Worm (Caenorhabditis elegans): ENCODE data around the gene F38E9.4.

Gene F38E9.4

DNA sequence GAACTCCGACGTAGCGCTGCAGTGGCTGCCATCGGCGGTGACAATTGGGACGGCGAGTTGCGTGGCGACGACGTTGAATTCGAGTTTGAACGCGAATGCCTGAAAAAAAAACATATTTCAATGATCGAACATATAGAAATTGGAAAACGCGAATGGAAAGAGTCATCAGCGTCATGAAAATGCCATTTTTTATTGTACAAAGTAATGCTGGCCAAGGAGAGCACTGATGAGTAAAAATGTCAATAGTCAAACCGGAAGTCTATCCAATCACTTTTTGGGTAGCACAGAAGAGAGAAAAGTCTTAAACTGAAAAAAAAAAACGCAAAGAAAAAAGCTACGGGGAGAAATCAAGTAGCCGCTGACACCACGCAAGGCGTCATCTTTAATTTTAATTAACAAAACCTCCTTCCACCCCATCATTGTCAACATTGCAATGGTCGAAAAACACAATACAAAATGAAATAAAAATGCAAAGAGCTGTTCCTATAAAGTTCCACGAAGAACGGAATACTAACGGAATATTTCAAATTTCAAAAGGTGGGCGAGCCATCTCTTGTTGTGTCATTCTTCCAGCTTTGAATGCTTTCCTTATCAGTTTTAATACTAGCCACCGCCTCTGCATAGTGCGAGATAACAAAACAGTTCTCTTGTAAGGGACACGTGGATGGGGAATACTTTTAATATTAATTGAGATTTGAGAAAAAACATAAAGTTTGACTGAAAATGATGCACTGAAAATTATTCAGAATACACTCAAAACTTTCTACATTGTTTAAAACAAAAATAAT is 38.3 kb upstream of the F38E9.4 start:
- TF ChIP-seq tbx-11 (GFP tag; IDR thresholded peaks at IDR 0.05) = no peak
- TF ChIP-seq pes-1 (GFP tag; IDR thresholded peaks at IDR 0.05) = no peak
- no peak for TF ChIP-seq F13C5.2 (tag; optimal IDR thresholded peaks at IDR 0.05)
- TF ChIP-seq ceh-13 (GFP tag; optimal IDR thresholded peaks at IDR 0.05) = no peak
- no peak for TF ChIP-seq ama-1 (optimal IDR thresholded peaks at IDR 0.05)
- TF ChIP-seq hmg-4 (GFP tag; optimal IDR thresholded peaks at IDR 0.05) = no peak
- TF ChIP-seq sea-1 (GFP tag; conservative IDR thresholded peaks at IDR 0.05) = no peak
- TF ChIP-seq scrt-1 (GFP tag; IDR thresholded peaks at IDR 0.05) = no peak
- TF ChIP-seq aly-1 (tag; optimal IDR thresholded peaks at IDR 0.05) = no peak
- no peak for TF ChIP-seq hnd-1 (tag; optimal IDR thresholded peaks at IDR 0.05)
- no peak for TF ChIP-seq tra-4 (tag; optimal IDR thresholded peaks at IDR 0.05)
- TF ChIP-seq flt-1 (GFP tag; IDR thresholded peaks at IDR 0.05) = no peak
- TF ChIP-seq ceh-36 (tag; optimal IDR thresholded peaks at IDR 0.05) = no peak
- TF ChIP-seq ets-7 (tag; optimal IDR thresholded peaks at IDR 0.05) = no peak
- no peak for TF ChIP-seq B0310.2 (tag; optimal IDR thresholded peaks at IDR 0.05)
- TF ChIP-seq hmbx-1 (tag; optimal IDR thresholded peaks at IDR 0.05) = no peak
- no peak for TF ChIP-seq tbx-37 (GFP tag; conservative IDR thresholded peaks at IDR 0.05)

DNA sequence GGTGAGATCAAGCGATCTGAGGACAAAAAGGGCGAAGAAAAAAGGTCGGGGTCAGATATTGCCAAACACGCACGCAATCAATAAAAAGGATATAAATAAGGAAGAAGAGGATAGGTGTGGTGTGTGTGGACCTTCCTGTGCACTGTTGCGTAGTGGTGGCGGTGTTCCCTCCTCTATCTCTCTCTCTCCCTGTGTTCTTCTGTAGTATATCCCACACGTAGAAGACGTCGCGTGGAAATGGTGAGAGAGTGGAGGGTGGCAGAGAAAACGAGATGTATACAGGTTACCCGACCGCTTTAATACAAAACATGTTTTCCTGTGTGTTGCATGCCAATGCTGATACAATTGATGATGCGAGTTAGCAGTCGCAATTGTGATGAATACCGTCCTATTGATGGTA is 37.2 kb upstream of the F38E9.4 start:
- TF ChIP-seq scrt-1 (GFP tag; IDR thresholded peaks at IDR 0.05) = no peak
- no peak for TF ChIP-seq ets-7 (tag; optimal IDR thresholded peaks at IDR 0.05)
- no peak for TF ChIP-seq tbx-37 (GFP tag; conservative IDR thresholded peaks at IDR 0.05)
- no peak for TF ChIP-seq ceh-36 (tag; optimal IDR thresholded peaks at IDR 0.05)
- peak; percentile 63 for TF ChIP-seq hmg-4 (GFP tag; optimal IDR thresholded peaks at IDR 0.05)

DNA sequence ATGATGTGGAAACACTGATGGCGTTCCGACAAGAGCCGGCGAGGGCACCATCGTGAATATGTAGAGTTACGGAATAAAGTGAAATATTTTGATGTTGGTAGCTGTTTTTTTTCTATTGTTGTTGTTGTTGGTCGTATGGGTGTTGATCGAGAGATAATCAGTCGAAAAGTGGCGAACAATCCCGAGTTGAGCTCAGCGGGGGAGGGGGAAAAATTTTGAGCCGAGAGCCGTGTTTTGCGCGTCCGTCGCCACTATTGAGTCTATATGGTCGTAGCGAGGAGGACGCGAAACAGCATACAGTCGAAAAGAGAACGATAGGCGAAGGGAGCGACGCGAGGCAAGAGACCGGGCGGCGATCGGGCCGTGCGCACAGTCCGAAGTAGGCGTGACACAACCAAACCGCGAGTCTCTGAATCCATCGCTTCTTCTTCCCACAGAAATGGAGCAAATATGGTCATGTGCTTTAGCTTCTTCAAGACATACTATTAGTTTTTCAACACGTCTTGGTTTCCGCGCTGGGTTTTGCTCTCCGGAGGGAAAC is 34.9 kb upstream of the F38E9.4 start, which contains the start of gene eat-17:
Gene eat-17, minus strand, starts transcription at position 51 of the 541 bp plus-strand sequence.
- TF ChIP-seq tbx-11 (GFP tag; IDR thresholded peaks at IDR 0.05) = no peak
- no peak for TF ChIP-seq hmbx-1 (tag; optimal IDR thresholded peaks at IDR 0.05)
- no peak for TF ChIP-seq sea-1 (GFP tag; conservative IDR thresholded peaks at IDR 0.05)
- TF ChIP-seq flt-1 (GFP tag; IDR thresholded peaks at IDR 0.05) = no peak
- no peak for TF ChIP-seq tbx-37 (GFP tag; conservative IDR thresholded peaks at IDR 0.05)
- no peak for TF ChIP-seq tra-4 (tag; optimal IDR thresholded peaks at IDR 0.05)
- TF ChIP-seq ceh-13 (GFP tag; optimal IDR thresholded peaks at IDR 0.05) = no peak
- TF ChIP-seq F13C5.2 (tag; optimal IDR thresholded peaks at IDR 0.05) = no peak
- TF ChIP-seq scrt-1 (GFP tag; IDR thresholded peaks at IDR 0.05) = no peak
- no peak for TF ChIP-seq aly-1 (tag; optimal IDR thresholded peaks at IDR 0.05)
- TF ChIP-seq pes-1 (GFP tag; IDR thresholded peaks at IDR 0.05) = no peak
- no peak for TF ChIP-seq ceh-36 (tag; optimal IDR thresholded peaks at IDR 0.05)
- TF ChIP-seq hmg-4 (GFP tag; optimal IDR thresholded peaks at IDR 0.05) = no peak
- TF ChIP-seq ama-1 (optimal IDR thresholded peaks at IDR 0.05) = no peak
- no peak for TF ChIP-seq ets-7 (tag; optimal IDR thresholded peaks at IDR 0.05)
- no peak for TF ChIP-seq hnd-1 (tag; optimal IDR thresholded peaks at IDR 0.05)
- TF ChIP-seq B0310.2 (tag; optimal IDR thresholded peaks at IDR 0.05) = no peak

DNA sequence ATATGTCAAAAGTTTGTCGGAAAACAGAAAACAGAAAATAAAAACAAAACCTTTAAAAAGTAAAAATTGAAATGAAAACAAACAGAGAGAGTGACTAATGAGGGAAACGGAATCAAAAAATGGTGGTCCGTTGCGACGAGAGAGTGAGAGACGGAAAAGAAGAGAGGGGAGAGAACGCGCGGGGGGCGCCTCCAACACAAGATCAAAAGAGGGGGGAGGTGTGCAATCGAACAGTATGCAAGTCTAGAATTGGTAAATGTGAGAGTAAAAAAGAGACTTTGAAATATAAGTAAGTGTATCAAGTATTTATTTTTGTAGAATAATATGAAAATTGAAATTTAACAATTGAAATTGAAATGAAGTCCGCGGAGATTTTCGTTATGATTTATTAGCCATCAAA is 33.3 kb upstream of the F38E9.4 start:
- no peak for TF ChIP-seq tbx-37 (GFP tag; conservative IDR thresholded peaks at IDR 0.05)
- TF ChIP-seq flt-1 (GFP tag; IDR thresholded peaks at IDR 0.05) = no peak
- no peak for TF ChIP-seq ceh-13 (GFP tag; optimal IDR thresholded peaks at IDR 0.05)
- TF ChIP-seq B0310.2 (tag; optimal IDR thresholded peaks at IDR 0.05) = no peak
- TF ChIP-seq hmbx-1 (tag; optimal IDR thresholded peaks at IDR 0.05) = no peak
- TF ChIP-seq tbx-11 (GFP tag; IDR thresholded peaks at IDR 0.05) = no peak
- TF ChIP-seq hnd-1 (tag; optimal IDR thresholded peaks at IDR 0.05) = no peak
- TF ChIP-seq sea-1 (GFP tag; conservative IDR thresholded peaks at IDR 0.05) = no peak
- TF ChIP-seq ama-1 (optimal IDR thresholded peaks at IDR 0.05) = no peak
- TF ChIP-seq ets-7 (tag; optimal IDR thresholded peaks at IDR 0.05) = no peak
- no peak for TF ChIP-seq tra-4 (tag; optimal IDR thresholded peaks at IDR 0.05)
- no peak for TF ChIP-seq hmg-4 (GFP tag; optimal IDR thresholded peaks at IDR 0.05)
- no peak for TF ChIP-seq scrt-1 (GFP tag; IDR thresholded peaks at IDR 0.05)
- TF ChIP-seq F13C5.2 (tag; optimal IDR thresholded peaks at IDR 0.05) = no peak
- no peak for TF ChIP-seq ceh-36 (tag; optimal IDR thresholded peaks at IDR 0.05)
- no peak for TF ChIP-seq pes-1 (GFP tag; IDR thresholded peaks at IDR 0.05)
- no peak for TF ChIP-seq aly-1 (tag; optimal IDR thresholded peaks at IDR 0.05)

DNA sequence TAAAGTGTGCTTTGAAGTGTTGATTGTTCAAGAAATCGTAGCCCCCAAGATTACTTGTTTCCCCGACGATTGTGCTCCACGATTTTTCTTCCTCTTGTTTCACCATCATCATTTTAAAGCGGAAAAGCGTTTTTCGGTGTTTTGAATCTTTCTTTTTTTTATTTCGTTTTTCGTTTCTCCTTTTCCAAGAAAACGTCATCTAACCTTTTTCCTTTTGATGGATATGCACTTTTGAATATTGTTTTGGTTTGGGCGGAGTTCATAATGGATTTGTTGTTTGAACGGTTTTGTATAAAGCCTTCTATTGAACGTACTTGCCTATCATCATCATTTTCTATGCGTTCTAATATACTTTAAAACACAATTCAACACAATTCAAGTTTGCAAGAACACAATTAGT is 19.6 kb upstream of the F38E9.4 start, which contains the start of gene F38E9.6:
Gene F38E9.6, plus strand, starts transcription at position 301 of the 400 bp plus-strand sequence.
- TF ChIP-seq B0310.2 (tag; optimal IDR thresholded peaks at IDR 0.05) = no peak
- TF ChIP-seq pes-1 (GFP tag; IDR thresholded peaks at IDR 0.05) = no peak
- TF ChIP-seq ceh-36 (tag; optimal IDR thresholded peaks at IDR 0.05) = no peak
- TF ChIP-seq hmg-4 (GFP tag; optimal IDR thresholded peaks at IDR 0.05) = no peak

DNA sequence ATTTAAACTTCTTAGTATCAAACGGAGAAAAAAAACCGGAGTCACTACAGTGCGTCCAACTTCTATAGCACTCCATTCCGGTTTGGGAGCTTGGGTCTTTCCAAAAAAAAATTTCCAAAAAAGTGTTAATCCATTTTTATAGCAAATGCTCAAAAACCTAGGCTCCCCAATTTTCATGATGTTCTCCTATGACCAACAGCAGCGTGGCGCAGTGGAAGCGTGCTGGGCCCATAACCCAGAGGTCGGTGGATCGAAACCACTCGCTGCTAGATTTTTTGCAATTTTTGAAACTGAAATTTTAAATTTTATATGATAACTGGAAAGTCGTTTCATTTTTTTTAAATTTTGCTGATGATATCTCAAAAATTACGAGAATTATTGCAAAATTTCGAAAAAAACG is 10.8 kb upstream of the F38E9.4 start:
- TF ChIP-seq hnd-1 (tag; optimal IDR thresholded peaks at IDR 0.05) (no peak), ets-7 (tag; optimal IDR thresholded peaks at IDR 0.05) (no peak), sea-1 (GFP tag; conservative IDR thresholded peaks at IDR 0.05) (no peak), pes-1 (GFP tag; IDR thresholded peaks at IDR 0.05) (no peak), scrt-1 (GFP tag; IDR thresholded peaks at IDR 0.05) (no peak), tbx-37 (GFP tag; conservative IDR thresholded peaks at IDR 0.05) (no peak), flt-1 (GFP tag; IDR thresholded peaks at IDR 0.05) (no peak), ama-1 (optimal IDR thresholded peaks at IDR 0.05) (no peak)

DNA sequence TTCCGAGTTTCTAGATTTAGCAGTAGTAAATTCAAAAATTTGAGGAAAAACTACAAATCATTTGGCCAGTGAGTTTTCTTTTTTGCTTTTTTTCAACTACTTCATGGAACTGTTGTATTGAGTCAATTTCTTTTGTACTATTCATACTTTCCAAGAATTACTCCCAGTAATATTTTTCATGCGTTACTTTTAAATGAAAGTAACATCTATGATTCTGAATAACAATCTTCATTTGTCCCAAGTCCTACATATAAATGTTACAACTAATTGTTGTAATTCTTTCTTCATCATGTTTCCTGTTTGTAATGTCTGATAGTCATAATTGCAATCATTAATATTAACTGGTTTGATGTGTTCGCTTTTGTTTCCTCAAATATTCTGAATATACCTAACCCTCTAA is 8.1 kb upstream of the F38E9.4 start:
- TF ChIP-seq ceh-36 (tag; optimal IDR thresholded peaks at IDR 0.05) = no peak
- TF ChIP-seq hmbx-1 (tag; optimal IDR thresholded peaks at IDR 0.05) = no peak
- no peak for TF ChIP-seq hmg-4 (GFP tag; optimal IDR thresholded peaks at IDR 0.05)
- TF ChIP-seq B0310.2 (tag; optimal IDR thresholded peaks at IDR 0.05) = no peak
- TF ChIP-seq ceh-13 (GFP tag; optimal IDR thresholded peaks at IDR 0.05) = no peak
- no peak for TF ChIP-seq hnd-1 (tag; optimal IDR thresholded peaks at IDR 0.05)
- no peak for TF ChIP-seq sea-1 (GFP tag; conservative IDR thresholded peaks at IDR 0.05)
- TF ChIP-seq F13C5.2 (tag; optimal IDR thresholded peaks at IDR 0.05) = no peak
- TF ChIP-seq ama-1 (optimal IDR thresholded peaks at IDR 0.05) = no peak
- no peak for TF ChIP-seq ets-7 (tag; optimal IDR thresholded peaks at IDR 0.05)

Data from whole organism, early embryonic.